Fruit fly (Drosophila melanogaster) whole organism, prepupa: Measurements from ENCODE around the gene CG14693.

Experiments used
- CG10631 ChIP-seq: fragments of 200-800 bp; sonication (Bioruptor generic); optimal IDR thresholded peaks from 2 replicates; lab custom pipeline; 2016; ENCODE audit warnings: missing biosample characterization, missing genetic modification characterization
- CG10669 ChIP-seq: fragments of 200-800 bp; sonication (Bioruptor generic); optimal IDR thresholded peaks from 3 replicates; lab custom pipeline; 2018; ENCODE audit warnings: missing biosample characterization, mild to moderate bottlenecking, missing genetic modification characterization, moderate library complexity
- CG11294 ChIP-seq: fragments of 200-800 bp; sonication (Bioruptor generic); IDR thresholded peaks from 2 replicates; pipeline ENCODE4 v1.3.6; 2022; ENCODE audit warnings: missing biosample characterization, missing genetic modification characterization
- CG11762 ChIP-seq: fragments of 200-800 bp; sonication (Bioruptor generic); optimal IDR thresholded peaks from 3 replicates; lab custom pipeline; 2016; ENCODE audit warnings: missing biosample characterization, missing genetic modification characterization; ENCODE audit not compliant: insufficient read depth
- CG1621 ChIP-seq: fragments of 200-800 bp; sonication (Bioruptor generic); optimal IDR thresholded peaks from 3 replicates; lab custom pipeline; 2018; ENCODE audit warnings: missing biosample characterization, mild to moderate bottlenecking, missing genetic modification characterization
- CG16779 ChIP-seq: fragments of 200-800 bp; sonication (Bioruptor generic); optimal IDR thresholded peaks from 3 replicates; lab custom pipeline; 2017; ENCODE audit warnings: missing biosample characterization, mild to moderate bottlenecking, missing genetic modification characterization
- CG3032 ChIP-seq: fragments of 200-800 bp; optimal IDR thresholded peaks from 2 replicates; lab custom pipeline; 2019; ENCODE audit warnings: missing biosample characterization, mild to moderate bottlenecking, missing genetic modification characterization, moderate library complexity
- CG31627 ChIP-seq: fragments of 200-800 bp; sonication (Bioruptor generic); optimal IDR thresholded peaks from 3 replicates; lab custom pipeline; 2016; ENCODE audit warnings: missing biosample characterization, missing genetic modification characterization
- CG34406 ChIP-seq: fragments of 200-800 bp; sonication (Bioruptor generic); optimal IDR thresholded peaks from 3 replicates; lab custom pipeline; 2016; ENCODE audit warnings: missing biosample characterization, missing genetic modification characterization
- CG3919 ChIP-seq: fragments of 200-800 bp; sonication (Bioruptor generic); optimal IDR thresholded peaks from 3 replicates; lab custom pipeline; 2016; ENCODE audit warnings: missing biosample characterization, missing genetic modification characterization
- CG6163 ChIP-seq: fragments of 200-800 bp; sonication (Bioruptor generic); IDR thresholded peaks from 3 replicates; pipeline ENCODE4 v1.3.6; 2022; ENCODE audit warnings: missing biosample characterization, missing genetic modification characterization
- CG6276 ChIP-seq: fragments of 200-800 bp; sonication (Bioruptor generic); optimal IDR thresholded peaks from 2 replicates; lab custom pipeline; 2017; ENCODE audit warnings: missing biosample characterization, mild to moderate bottlenecking, missing genetic modification characterization
- CG6792 ChIP-seq: fragments of 200-800 bp; sonication (Bioruptor generic); optimal IDR thresholded peaks from 3 replicates; lab custom pipeline; 2016; ENCODE audit warnings: missing biosample characterization, missing genetic modification characterization
- CG6808 ChIP-seq: fragments of 200-800 bp; sonication (Bioruptor generic); optimal IDR thresholded peaks from 3 replicates; lab custom pipeline; 2017; ENCODE audit warnings: missing biosample characterization, missing genetic modification characterization, mild to moderate bottlenecking, moderate library complexity, missing genetic modification reagents
- CG6854 ChIP-seq: fragments of 200-800 bp; sonication (Bioruptor generic); optimal IDR thresholded peaks from 2 replicates; lab custom pipeline; 2017; ENCODE audit warnings: missing biosample characterization, mild to moderate bottlenecking, missing genetic modification characterization
- CG7368 ChIP-seq: fragments of 200-800 bp; sonication (Bioruptor generic); optimal IDR thresholded peaks from 3 replicates; lab custom pipeline; 2016; ENCODE audit warnings: missing biosample characterization, missing genetic modification characterization
- CG8319 ChIP-seq: fragments of 200-800 bp; sonication (Bioruptor generic); optimal IDR thresholded peaks from 3 replicates; lab custom pipeline; 2016; ENCODE audit warnings: missing biosample characterization, missing genetic modification characterization
- CG8632 ChIP-seq: fragments of 200-800 bp; sonication (Bioruptor generic); optimal IDR thresholded peaks from 3 replicates; lab custom pipeline; 2016; ENCODE audit warnings: missing biosample characterization, missing genetic modification characterization
- CG9139 ChIP-seq: fragments of 200-800 bp; sonication (Bioruptor generic); optimal IDR thresholded peaks from 3 replicates; lab custom pipeline; 2017; ENCODE audit warnings: missing biosample characterization, mild to moderate bottlenecking, missing genetic modification characterization
- Eip75B ChIP-seq: fragments of 200-800 bp; sonication (Bioruptor generic); optimal IDR thresholded peaks from 3 replicates; lab custom pipeline; 2016; ENCODE audit warnings: missing biosample characterization, missing genetic modification characterization
- Eip78C ChIP-seq: fragments of 200-800 bp; sonication (Bioruptor generic); peaks from one replicate; lab custom pipeline; 2016; ENCODE audit warnings: missing biosample characterization, missing genetic modification characterization
- Ets21C ChIP-seq: fragments of 200-800 bp; sonication (Bioruptor generic); optimal IDR thresholded peaks from 3 replicates; lab custom pipeline; 2016; ENCODE audit warnings: missing biosample characterization, missing genetic modification characterization
- Ets96B ChIP-seq: fragments of 200-800 bp; optimal IDR thresholded peaks from 2 replicates; lab custom pipeline; 2019; ENCODE audit warnings: missing biosample characterization, mild to moderate bottlenecking, missing genetic modification characterization, moderate library complexity
- Gug ChIP-seq: fragments of 200-800 bp; sonication (Bioruptor generic); IDR thresholded peaks from 2 replicates; pipeline ENCODE4 v1.3.6; 2022; ENCODE audit warnings: missing biosample characterization, missing genetic modification characterization
- Hr38 ChIP-seq: sonication (Bioruptor generic); optimal IDR thresholded peaks from 2 replicates; lab custom pipeline; 2016; ENCODE audit warnings: missing biosample characterization, missing genetic modification characterization
- Hr39 ChIP-seq: fragments of 200-800 bp; sonication (Bioruptor generic); optimal IDR thresholded peaks from 2 replicates; lab custom pipeline; 2016; ENCODE audit warnings: missing biosample characterization, missing genetic modification characterization
- Hr4 ChIP-seq: fragments of 200-800 bp; sonication (Bioruptor generic); optimal IDR thresholded peaks from 3 replicates; lab custom pipeline; 2016; ENCODE audit warnings: missing biosample characterization, missing genetic modification characterization
- Met ChIP-seq: fragments of 200-800 bp; sonication (Bioruptor generic); optimal IDR thresholded peaks from 3 replicates; lab custom pipeline; 2016; ENCODE audit warnings: missing biosample characterization, missing genetic modification characterization
- OdsH ChIP-seq: fragments of 200-800 bp; sonication (Bioruptor generic); optimal IDR thresholded peaks from 3 replicates; lab custom pipeline; 2016; ENCODE audit warnings: missing biosample characterization, missing genetic modification characterization
- Sox102F ChIP-seq: fragments of 200-800 bp; sonication (Bioruptor generic); optimal IDR thresholded peaks from 2 replicates; lab custom pipeline; 2016; ENCODE audit warnings: missing biosample characterization, mild to moderate bottlenecking, missing genetic modification characterization
- Sox14 ChIP-seq: fragments of 200-800 bp; sonication (Bioruptor generic); optimal IDR thresholded peaks from 3 replicates; lab custom pipeline; 2016; ENCODE audit warnings: missing biosample characterization, missing genetic modification characterization
- Sox15 ChIP-seq: fragments of 200-800 bp; sonication (Bioruptor generic); optimal IDR thresholded peaks from 3 replicates; lab custom pipeline; 2016; ENCODE audit warnings: missing biosample characterization, missing genetic modification characterization
- achi ChIP-seq: fragments of 200-800 bp; sonication (Bioruptor generic); optimal IDR thresholded peaks from 3 replicates; lab custom pipeline; 2016; ENCODE audit warnings: missing biosample characterization, missing genetic modification characterization
- cyc ChIP-seq: fragments of 200-800 bp; sonication (Bioruptor generic); optimal IDR thresholded peaks from 3 replicates; lab custom pipeline; 2016; ENCODE audit warnings: missing biosample characterization, missing genetic modification characterization
- eg ChIP-seq: fragments of 200-800 bp; sonication (Bioruptor generic); IDR thresholded peaks from 3 replicates; pipeline ENCODE4 v1.3.6; 2022; ENCODE audit warnings: missing biosample characterization, missing genetic modification characterization
- esn ChIP-seq: fragments of 200-800 bp; sonication (Bioruptor generic); optimal IDR thresholded peaks from 2 replicates; lab custom pipeline; 2016; ENCODE audit warnings: missing biosample characterization, mild to moderate bottlenecking, missing genetic modification characterization, moderate library complexity
- fd59A ChIP-seq: fragments of 200-800 bp; sonication (Bioruptor generic); optimal IDR thresholded peaks from 2 replicates; lab custom pipeline; 2017; ENCODE audit warnings: missing biosample characterization, mild to moderate bottlenecking, missing genetic modification characterization, missing genetic modification reagents
- fd85E ChIP-seq: fragments of 200-800 bp; sonication (Bioruptor generic); optimal IDR thresholded peaks from 3 replicates; lab custom pipeline; 2016; ENCODE audit warnings: missing biosample characterization, missing genetic modification characterization
- fkh ChIP-seq: fragments of 200-800 bp; sonication (Bioruptor generic); optimal IDR thresholded peaks from 3 replicates; lab custom pipeline; 2017; ENCODE audit warnings: missing biosample characterization, mild to moderate bottlenecking, missing genetic modification characterization, moderate library complexity
- lz ChIP-seq: fragments of 200-800 bp; sonication (Bioruptor generic); optimal IDR thresholded peaks from 3 replicates; lab custom pipeline; 2016; ENCODE audit warnings: missing biosample characterization, missing genetic modification characterization
- net ChIP-seq: fragments of 200-800 bp; sonication (Bioruptor generic); optimal IDR thresholded peaks from 3 replicates; lab custom pipeline; 2016; ENCODE audit warnings: missing biosample characterization, missing genetic modification characterization
- pdm3 ChIP-seq: fragments of 200-800 bp; sonication (Bioruptor generic); optimal IDR thresholded peaks from 3 replicates; lab custom pipeline; 2016; ENCODE audit warnings: missing biosample characterization, missing genetic modification characterization
- salr ChIP-seq, 2 experiments: fragments of 200-800 bp; sonication (Bioruptor generic); optimal IDR thresholded peaks; 3 replicates each; lab custom pipeline; 2016 to 2018; ENCODE audit warnings: missing biosample characterization in 2 of 2, missing genetic modification characterization in 2 of 2, mild to moderate bottlenecking in 1 of 2
- spab ChIP-seq: fragments of 200-800 bp; sonication (Bioruptor generic); optimal IDR thresholded peaks from 2 replicates; lab custom pipeline; 2017; ENCODE audit warnings: missing biosample characterization, mild to moderate bottlenecking, missing genetic modification characterization, missing genetic modification reagents
- ss ChIP-seq, 2 experiments: fragments of 200-800 bp; sonication (Bioruptor generic); optimal IDR thresholded peaks; 2 replicates in 1 of 2; 3 replicates in 1 of 2; lab custom pipeline; 2017 to 2018; ENCODE audit warnings: mild to moderate bottlenecking in 2 of 2, missing biosample characterization in 2 of 2, missing genetic modification characterization in 2 of 2, moderate library complexity in 1 of 2
- svp ChIP-seq: fragments of 200-800 bp; sonication (Bioruptor generic); peaks from one replicate; lab custom pipeline; 2016; ENCODE audit warnings: missing biosample characterization, missing genetic modification characterization
- topi ChIP-seq: fragments of 200-800 bp; sonication (Bioruptor generic); optimal IDR thresholded peaks from 3 replicates; lab custom pipeline; 2016; ENCODE audit warnings: missing biosample characterization, missing genetic modification characterization
- vri ChIP-seq: fragments of 200-800 bp; sonication (Bioruptor generic); optimal IDR thresholded peaks from 3 replicates; lab custom pipeline; 2016; ENCODE audit warnings: missing biosample characterization, mild to moderate bottlenecking, missing genetic modification characterization

The CG14693 gene

dm6 chr3R:10828688-10829087 is 13.8 kb upstream of the CG14693 start:
- TF ChIP-seq CG6854 (GFP tag; lab: Kevin White, UChicago) (peak; percentile 57), Eip78C (GFP tag; lab: Kevin White, UChicago) (peak; percentile 24), svp (GFP tag; lab: Kevin White, UChicago) (peak; percentile 56), ss (GFP tag; optimal IDR thresholded peaks at IDR 0.05; lab: Kevin White, UChicago) (peak in 1 of 2 experiments; percentile 70), spab (GFP tag; lab: Kevin White, UChicago) (no peak), Sox14 (GFP tag; lab: Kevin White, UChicago) (no peak)
- TF ChIP-seq, all 60 proteins: peak for 4

dm6 chr3R:10826796-10827524 is 12.1 kb upstream of the CG14693 start, which contains the start of gene Cad86C:
Gene Cad86C (plus strand): TSS chr3R:10827079.
- TF ChIP-seq Ets96B (no peak), Sox15 (no peak), Ets21C (no peak), Eip75B (GFP tag; lab: Kevin White, UChicago) (no peak), net (GFP tag; lab: Kevin White, UChicago) (no peak), esn (GFP tag; lab: Kevin White, UChicago) (peak; percentile 15), CG8319 (no peak), Hr4 (GFP tag; lab: Kevin White, UChicago) (no peak), fd59A (GFP tag; lab: Kevin White, UChicago) (no peak), CG8632 (no peak), OdsH (GFP tag; lab: Kevin White, UChicago) (no peak), fd85E (GFP tag; lab: Kevin White, UChicago) (peak; percentile 64), CG11762 (GFP tag; lab: Kevin White, UChicago) (no peak), eg (GFP tag; lab: Robert Waterston, UW) (peak; percentile 35; the same call in 2 of the 3 replicates), Hr39 (GFP tag; lab: Kevin White, UChicago) (no peak), CG3032 (tag; lab: Kevin White, UChicago) (no peak), vri (GFP tag; lab: Kevin White, UChicago) (peak; percentile 11), CG6854 (GFP tag; lab: Kevin White, UChicago) (peak; percentile 67), achi (no peak), Met (GFP tag; lab: Kevin White, UChicago) (no peak), Sox102F (peak; percentile 47), CG16779 (tag; lab: Kevin White, UChicago) (peak; percentile 39), CG10631 (GFP tag; lab: Kevin White, UChicago) (no peak), lz (GFP tag; lab: Kevin White, UChicago) (no peak), svp (GFP tag; lab: Kevin White, UChicago) (no peak), Gug (GFP tag; lab: Robert Waterston, UW) (no peak), CG6163 (GFP tag; lab: Robert Waterston, UW) (peak; percentile 56; the same call in 2 of the 3 replicates), CG9139 (peak; percentile 78), CG6792 (no peak), cyc (no peak), topi (GFP tag; lab: Kevin White, UChicago) (peak; percentile 33), CG11294 (GFP tag; lab: Robert Waterston, UW) (no peak), CG34406 (no peak), salr (GFP tag; optimal IDR thresholded peaks at IDR 0.05; lab: Kevin White, UChicago) (no peak), Sox14 (GFP tag; lab: Kevin White, UChicago) (no peak), CG7368 (GFP tag; lab: Kevin White, UChicago) (no peak), pdm3 (no peak), CG10669 (GFP tag; lab: Kevin White, UChicago) (peak; percentile 17), CG3919 (GFP tag; lab: Kevin White, UChicago) (peak; percentile 52), fkh (peak; percentile 12), CG6808 (GFP tag; lab: Kevin White, UChicago) (peak; percentile 47), Eip78C (GFP tag; lab: Kevin White, UChicago) (peak; percentile 85), CG1621 (peak; percentile 63), CG31627 (no peak), spab (GFP tag; lab: Kevin White, UChicago) (peak; percentile 24), CG6276 (peak; percentile 66), Hr38 (GFP tag; lab: Kevin White, UChicago) (no peak)
